Worm (Caenorhabditis elegans): Measurements from ENCODE around the gene F54H5.14.

DNA sequence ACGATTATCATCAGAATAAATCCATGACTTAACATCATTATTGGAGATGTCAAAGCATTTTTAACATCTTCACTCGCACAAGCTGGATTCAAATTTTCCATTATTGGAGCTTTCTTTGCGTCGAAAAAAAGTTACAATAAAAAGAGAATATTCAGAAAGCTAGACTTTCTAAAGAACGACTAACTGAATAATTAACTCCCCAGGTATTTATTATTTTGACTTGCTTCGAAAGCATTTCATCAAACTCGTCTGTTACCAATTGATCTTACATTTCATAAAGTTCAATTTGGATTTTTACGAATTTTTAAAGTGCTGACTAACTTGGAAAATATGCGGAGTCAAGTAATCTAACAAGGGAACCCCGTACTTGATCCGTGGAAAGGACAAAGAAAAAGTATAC, 49.6 kb downstream of the F54H5.14 start, which contains the start of gene sra-29:
- TF ChIP-seq ref-1 (GFP tag; conservative IDR thresholded peaks at IDR 0.05) = no peak
- TF ChIP-seq klf-2 (GFP tag; conservative IDR thresholded peaks at IDR 0.05) = no peak
- no peak for TF ChIP-seq T22C8.4 (GFP tag; IDR thresholded peaks at IDR 0.05)
